Fruit fly (Drosophila melanogaster) whole organism, wandering third instar larva: Measurements from ENCODE around the gene CG14455.
"Not testable (repeated sequence)": the region's sequence is repeated elsewhere in the genome, so short reads cannot be mapped to it uniquely, and the experiment has no call there.

Experiments used
- Abd-B ChIP-seq: fragments of >200 bp; optimal IDR thresholded peaks from 2 replicates; lab custom pipeline; 2017; ENCODE audit warnings: missing biosample characterization, missing genetic modification characterization
- CG32264 ChIP-seq: fragments of 200-800 bp; sonication (Bioruptor generic); optimal IDR thresholded peaks from 2 replicates; lab custom pipeline; 2016; ENCODE audit warnings: missing biosample characterization, missing genetic modification characterization
- CG9705 ChIP-seq: fragments of 200-800 bp; sonication (Bioruptor generic); optimal IDR thresholded peaks from 2 replicates; lab custom pipeline; 2018; ENCODE audit warnings: missing biosample characterization, mild to moderate bottlenecking, missing genetic modification characterization
- CrebA ChIP-seq: fragments of 200-800 bp; sonication (Bioruptor generic); optimal IDR thresholded peaks from 2 replicates; lab custom pipeline; 2016; ENCODE audit warnings: missing biosample characterization, mild to moderate bottlenecking, missing genetic modification characterization, borderline replicate concordance
- Dfd ChIP-seq: fragments of >200 bp; optimal IDR thresholded peaks from 2 replicates; lab custom pipeline; 2017; ENCODE audit warnings: missing biosample characterization, missing genetic modification characterization
- Dif ChIP-seq: fragments of 200-275, 200-300 bp; sonication (Bioruptor generic); optimal IDR thresholded peaks from 2 replicates; lab custom pipeline; 2018; ENCODE audit warnings: missing biosample characterization, missing genetic modification characterization; ENCODE audit not compliant: partially characterized antibody
- GATAd ChIP-seq: sonication (Bioruptor generic); optimal IDR thresholded peaks from 2 replicates; lab custom pipeline; 2016; ENCODE audit warnings: missing biosample characterization, missing genetic modification characterization
- HLH106 ChIP-seq: fragments of 200-800 bp; optimal IDR thresholded peaks from 3 replicates; lab custom pipeline; 2019; ENCODE audit warnings: missing biosample characterization, mild to moderate bottlenecking, missing genetic modification characterization, moderate library complexity
- Hnf4 ChIP-seq: fragments of 200-800 bp; sonication (Bioruptor generic); optimal IDR thresholded peaks from 2 replicates; lab custom pipeline; 2016; ENCODE audit warnings: missing biosample characterization, mild to moderate bottlenecking, missing genetic modification characterization
- Hr78 ChIP-seq: fragments of >200 bp; optimal IDR thresholded peaks from 2 replicates; lab custom pipeline; 2017; ENCODE audit warnings: missing biosample characterization, missing genetic modification characterization
- Hr83 ChIP-seq: fragments of 200-300 bp; sonication (Bioruptor generic); optimal IDR thresholded peaks from 2 replicates; lab custom pipeline; 2016; ENCODE audit warnings: missing biosample characterization, mild to moderate bottlenecking, missing genetic modification characterization, moderate library complexity; ENCODE audit not compliant: poor library complexity, severe bottlenecking
- Jra ChIP-seq: sonication (Bioruptor generic); optimal IDR thresholded peaks from 2 replicates; lab custom pipeline; 2016; ENCODE audit warnings: missing biosample characterization, missing genetic modification characterization
- Myc ChIP-seq: fragments of >200 bp; optimal IDR thresholded peaks from 2 replicates; lab custom pipeline; 2017
- N ChIP-seq: fragments of >200 bp; optimal IDR thresholded peaks from 2 replicates; lab custom pipeline; 2018; ENCODE audit warnings: missing biosample characterization, missing external identifiers, missing genetic modification characterization
- OdsH ChIP-seq: fragments of 200-800 bp; sonication (Bioruptor generic); optimal IDR thresholded peaks from 2 replicates; lab custom pipeline; 2016; ENCODE audit warnings: missing biosample characterization, mild to moderate bottlenecking, missing genetic modification characterization
- Rel ChIP-seq, 2 experiments: fragments of 200-800 bp; sonication (Bioruptor generic) in 1 of 2; optimal IDR thresholded peaks; 2 replicates in 1 of 2; 3 replicates in 1 of 2; lab custom pipeline; 2016 to 2019; ENCODE audit warnings: mild to moderate bottlenecking in 2 of 2, missing biosample characterization in 2 of 2, missing genetic modification characterization in 2 of 2, moderate library complexity in 1 of 2
- Sp1 ChIP-seq: fragments of 200-800 bp; sonication (Bioruptor generic); optimal IDR thresholded peaks from 3 replicates; lab custom pipeline; 2019; ENCODE audit warnings: missing biosample characterization, mild to moderate bottlenecking, missing genetic modification characterization, moderate library complexity
- Vsx2 ChIP-seq: fragments of 200-300, 225-300 bp; sonication (Bioruptor generic); optimal IDR thresholded peaks from 2 replicates; lab custom pipeline; 2018; ENCODE audit warnings: missing biosample characterization, missing genetic modification characterization; ENCODE audit not compliant: partially characterized antibody
- br ChIP-seq: fragments of 200-800 bp; sonication (Bioruptor generic); optimal IDR thresholded peaks from 2 replicates; lab custom pipeline; 2016; ENCODE audit warnings: missing biosample characterization, missing genetic modification characterization
- brk ChIP-seq: fragments of 200-800 bp; sonication (Bioruptor generic); optimal IDR thresholded peaks from 2 replicates; lab custom pipeline; 2016; ENCODE audit warnings: missing biosample characterization, mild to moderate bottlenecking, missing genetic modification characterization
- dl ChIP-seq, 2 experiments: fragments of 175-275, 200-275 bp in 1 of 2; fragments of 200-275 bp in 1 of 2; sonication (Bioruptor generic); optimal IDR thresholded peaks; lab custom pipeline; 2018; ENCODE audit warnings: mild to moderate bottlenecking in 2 of 2, missing biosample characterization in 2 of 2, missing genetic modification characterization in 2 of 2, moderate library complexity in 2 of 2; ENCODE audit not compliant: partially characterized antibody in 2 of 2, insufficient read depth in 1 of 2
- dmrt93B ChIP-seq: fragments of 200-800 bp; sonication (Bioruptor generic); optimal IDR thresholded peaks from 2 replicates; lab custom pipeline; 2018; ENCODE audit warnings: missing biosample characterization, mild to moderate bottlenecking, missing genetic modification characterization
- dsf ChIP-seq: sonication (Bioruptor generic); optimal IDR thresholded peaks from 2 replicates; lab custom pipeline; 2016; ENCODE audit warnings: missing biosample characterization, missing genetic modification characterization, borderline replicate concordance
- ey ChIP-seq: fragments of 200-800 bp; sonication (Bioruptor generic); optimal IDR thresholded peaks from 2 replicates; lab custom pipeline; 2016; ENCODE audit warnings: missing biosample characterization, missing genetic modification characterization
- foxo ChIP-seq, 2 experiments: fragments of 200-800 bp; sonication (Bioruptor generic); optimal IDR thresholded peaks; 2 replicates in 1 of 2; 3 replicates in 1 of 2; lab custom pipeline; 2016 to 2017; ENCODE audit warnings: missing biosample characterization in 2 of 2, missing genetic modification characterization in 2 of 2
- fru ChIP-seq: fragments of 200-800 bp; sonication (Bioruptor generic); optimal IDR thresholded peaks from 3 replicates; lab custom pipeline; 2016; ENCODE audit warnings: missing biosample characterization, mild to moderate bottlenecking, missing genetic modification characterization
- h ChIP-seq: fragments of 200-800 bp; sonication (Bioruptor generic); optimal IDR thresholded peaks from 3 replicates; lab custom pipeline; 2016; ENCODE audit warnings: missing biosample characterization, mild to moderate bottlenecking, missing genetic modification characterization
- jim ChIP-seq: fragments of 175-275, 200-325 bp; sonication (Bioruptor generic); optimal IDR thresholded peaks from 2 replicates; lab custom pipeline; 2016; ENCODE audit warnings: missing biosample characterization, mild to moderate bottlenecking, missing genetic modification characterization
- lola ChIP-seq: fragments of >200 bp; optimal IDR thresholded peaks from 2 replicates; lab custom pipeline; 2017; ENCODE audit warnings: missing biosample characterization, missing genetic modification characterization
- pan ChIP-seq: fragments of >200 bp; optimal IDR thresholded peaks from 2 replicates; lab custom pipeline; 2017
- psq ChIP-seq: fragments of 200-800 bp; sonication (Bioruptor generic); optimal IDR thresholded peaks from 3 replicates; lab custom pipeline; 2017; ENCODE audit warnings: missing biosample characterization, mild to moderate bottlenecking, missing genetic modification characterization, moderate library complexity
- rgr ChIP-seq: fragments of 200-800 bp; sonication (Bioruptor generic); optimal IDR thresholded peaks from 3 replicates; lab custom pipeline; 2016; ENCODE audit warnings: missing biosample characterization, mild to moderate bottlenecking, missing genetic modification characterization
- sage ChIP-seq: fragments of 200-800 bp; sonication (Bioruptor generic); optimal IDR thresholded peaks from 2 replicates; lab custom pipeline; 2016; ENCODE audit warnings: missing biosample characterization, mild to moderate bottlenecking, missing genetic modification characterization
- sv ChIP-seq: fragments of 200-800 bp; sonication (Bioruptor generic); optimal IDR thresholded peaks from 3 replicates; lab custom pipeline; 2016; ENCODE audit warnings: missing biosample characterization, missing genetic modification characterization
- tai ChIP-seq: sonication (Bioruptor generic); optimal IDR thresholded peaks from 2 replicates; lab custom pipeline; 2016; ENCODE audit warnings: missing biosample characterization, missing genetic modification characterization
- usp ChIP-seq: fragments of >200 bp; optimal IDR thresholded peaks from 2 replicates; lab custom pipeline; 2017; ENCODE audit warnings: missing biosample characterization, missing genetic modification characterization
- woc ChIP-seq: sonication (Bioruptor generic); optimal IDR thresholded peaks from 2 replicates; lab custom pipeline; 2016; ENCODE audit warnings: missing biosample characterization, mild to moderate bottlenecking, missing genetic modification characterization

CG14455 gene

dm6 chr3L:22724046-22724771 is 37.3 kb upstream of the CG14455 start:
- TF ChIP-seq fru (no peak), brk (GFP tag; lab: Kevin White, UChicago) (no peak), rgr (GFP tag; lab: Kevin White, UChicago) (no peak), dl (GFP tag; optimal IDR thresholded peaks at IDR 0.05; lab: Kevin White, UChicago; ENCODE audit: insufficient read depth in 1 of 2, partially characterized antibody in 2 of 2) (no peak), lola (GFP tag; lab: Kevin White, UChicago) (no peak), Myc (lab: Kevin White, UChicago) (no peak), Sp1 (GFP tag; lab: Kevin White, UChicago) (no peak), sv (no peak), CrebA (GFP tag; lab: Kevin White, UChicago) (no peak), Hnf4 (GFP tag; lab: Kevin White, UChicago) (no peak), dsf (GFP tag; lab: Kevin White, UChicago) (no peak), OdsH (GFP tag; lab: Kevin White, UChicago) (no peak)

- TF ChIP-seq usp (no peak), brk (GFP tag; lab: Kevin White, UChicago) (no peak)
- TF ChIP-seq, all 38 proteins: peak for 0
Observed at dm6 chr3L:22721991-22722390, 35.1 kb upstream of the CG14455 start, which contains the start of gene CG14451. CG14451 (minus strand) TSS chr3L:22722091.

- TF ChIP-seq GATAd (GFP tag; lab: Kevin White, UChicago); Dfd; dmrt93B (GFP tag; lab: Kevin White, UChicago): not testable (repeated sequence)
- TF ChIP-seq, all 38 proteins: peak for 0; not testable (repeated sequence) for 38
Observed at dm6 chr3L:22720694-22721270, 33.9 kb upstream of the CG14455 start, which contains the start of gene mael. mael (plus strand) TSS chr3L:22721203.

- no peak for TF ChIP-seq dsf (GFP tag; lab: Kevin White, UChicago)
- TF ChIP-seq dl (GFP tag; optimal IDR thresholded peaks at IDR 0.05; lab: Kevin White, UChicago; ENCODE audit: insufficient read depth in 1 of 2, partially characterized antibody in 2 of 2), result no peak
- TF ChIP-seq sv, result peak; percentile 62
- TF ChIP-seq Hr83 (GFP tag; lab: Kevin White, UChicago), result peak; percentile 74
- TF ChIP-seq Rel (GFP tag; optimal IDR thresholded peaks at IDR 0.05; lab: Kevin White, UChicago), result no peak
- TF ChIP-seq Rel (tag; optimal IDR thresholded peaks at IDR 0.05; lab: Kevin White, UChicago), result peak; percentile 9
- TF ChIP-seq ey (GFP tag; lab: Kevin White, UChicago), result peak; percentile 73
- peak; percentile 75 for TF ChIP-seq woc (GFP tag; lab: Kevin White, UChicago)
- TF ChIP-seq Dif (GFP tag; lab: Kevin White, UChicago), result no peak
- peak; percentile 66 for TF ChIP-seq fru
- peak; percentile 62 for TF ChIP-seq CG9705 (GFP tag; lab: Kevin White, UChicago)
- no peak for TF ChIP-seq pan (lab: Kevin White, UChicago)
- TF ChIP-seq Sp1 (GFP tag; lab: Kevin White, UChicago), result peak; percentile 68
- no peak for TF ChIP-seq br
- peak in 1 of 2 experiments; percentile 79 for TF ChIP-seq foxo (GFP tag; optimal IDR thresholded peaks at IDR 0.05; lab: Kevin White, UChicago)
- TF ChIP-seq GATAd (GFP tag; lab: Kevin White, UChicago), result peak; percentile 63
- TF ChIP-seq psq (GFP tag; lab: Kevin White, UChicago), result peak; percentile 50
- TF ChIP-seq jim (GFP tag; lab: Kevin White, UChicago), result no peak
- no peak for TF ChIP-seq Abd-B (GFP tag; lab: Kevin White, UChicago)
- TF ChIP-seq h (GFP tag; lab: Kevin White, UChicago), result peak; percentile 70
- TF ChIP-seq rgr (GFP tag; lab: Kevin White, UChicago), result peak; percentile 67
- TF ChIP-seq dmrt93B (GFP tag; lab: Kevin White, UChicago), result peak; percentile 38
- TF ChIP-seq CrebA (GFP tag; lab: Kevin White, UChicago), result no peak
- TF ChIP-seq sage (GFP tag; lab: Kevin White, UChicago), result no peak
- TF ChIP-seq Hnf4 (GFP tag; lab: Kevin White, UChicago), result no peak
- peak; percentile 26 for TF ChIP-seq OdsH (GFP tag; lab: Kevin White, UChicago)
- peak; percentile 74 for TF ChIP-seq Myc (lab: Kevin White, UChicago)
- no peak for TF ChIP-seq N (GFP tag; lab: Kevin White, UChicago)
- no peak for TF ChIP-seq Dfd
- peak; percentile 68 for TF ChIP-seq Jra (GFP tag; lab: Kevin White, UChicago)
- TF ChIP-seq Hr78 (GFP tag; lab: Kevin White, UChicago), result no peak
- TF ChIP-seq CG32264 (GFP tag; lab: Kevin White, UChicago), result no peak
- TF ChIP-seq Vsx2, result no peak
- no peak for TF ChIP-seq lola (GFP tag; lab: Kevin White, UChicago)
- peak; percentile 77 for TF ChIP-seq HLH106 (tag; lab: Kevin White, UChicago)
- TF ChIP-seq brk (GFP tag; lab: Kevin White, UChicago), result no peak
- TF ChIP-seq tai (GFP tag; lab: Kevin White, UChicago), result no peak
Observed at dm6 chr3L:22717137-22717767, 30.4 kb upstream of the CG14455 start, which contains the start of the genes ArfGAP3 and CG32452. ArfGAP3 (minus strand) TSS chr3L:22717577. CG32452 (plus strand) TSS chr3L:22717728.
